Fruit fly (Drosophila melanogaster): ENCODE results near the gene CG4186.

DNA sequence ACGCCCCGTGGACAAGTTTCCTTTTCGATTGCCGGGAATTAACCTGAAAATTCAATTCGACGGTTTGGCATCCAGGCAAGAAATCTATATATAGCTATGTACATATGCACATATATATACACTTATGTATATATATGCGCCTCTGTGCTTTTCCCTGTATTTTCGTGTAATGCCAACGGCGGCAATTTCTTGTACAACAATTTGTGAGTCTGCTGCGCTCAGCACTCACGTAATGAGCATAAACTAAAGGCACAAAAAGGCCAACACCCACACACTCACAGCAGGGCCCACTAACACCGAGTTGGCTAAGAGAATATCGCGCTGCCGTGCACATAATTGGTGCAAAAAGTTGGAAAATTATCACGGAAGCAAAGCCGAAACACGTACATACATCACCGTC, 7.9 kb upstream of the CG4186 start:
- no peak for TF ChIP-seq pan (optimal IDR thresholded peaks at IDR 0.05)
- TF ChIP-seq brk (GFP tag; optimal IDR thresholded peaks at IDR 0.05): no peak
- no peak for TF ChIP-seq Myc (optimal IDR thresholded peaks at IDR 0.05)
- no peak for TF ChIP-seq dmrt93B (GFP tag; optimal IDR thresholded peaks at IDR 0.05)
- TF ChIP-seq psq (GFP tag; optimal IDR thresholded peaks at IDR 0.05): no peak
- no peak for TF ChIP-seq lola (GFP tag; optimal IDR thresholded peaks at IDR 0.05)

Data from whole organism, wandering third instar larva.